Worm (Caenorhabditis elegans): ENCODE data around the gene F53B7.7.

DNA sequence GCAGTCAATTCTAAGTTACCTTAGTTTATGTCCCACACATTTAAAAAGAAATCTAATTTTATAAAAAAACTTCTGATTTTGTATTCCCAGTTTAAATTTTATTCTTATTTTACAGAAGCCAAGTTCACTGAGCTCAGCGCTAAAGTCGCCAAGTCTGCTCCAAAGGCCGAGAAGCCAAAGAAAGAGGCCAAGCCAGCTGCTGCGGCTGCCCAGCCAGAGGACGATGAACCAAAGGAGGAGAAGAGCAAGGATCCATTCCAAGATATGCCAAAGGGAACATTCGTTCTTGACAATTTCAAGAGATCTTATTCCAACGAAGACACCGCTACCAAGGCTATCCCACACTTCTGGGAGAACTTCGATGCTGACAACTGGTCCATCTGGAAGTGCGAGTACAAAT is 32.0 kb upstream of the F53B7.7 start:
- no peak for TF ChIP-seq ama-1 (optimal IDR thresholded peaks at IDR 0.05)
- no peak for TF ChIP-seq F13C5.2 (tag; optimal IDR thresholded peaks at IDR 0.05)
- no peak for TF ChIP-seq B0310.2 (tag; optimal IDR thresholded peaks at IDR 0.05)
- no peak for TF ChIP-seq tra-4 (tag; optimal IDR thresholded peaks at IDR 0.05)
- no peak for TF ChIP-seq pes-1 (GFP tag; IDR thresholded peaks at IDR 0.05)
